Fruit fly (Drosophila melanogaster) whole organism, embryonic: ENCODE results near the gene CG13898.

Experiments
- Adf1 ChIP-seq: fragments of 200-800 bp; sonication (Bioruptor generic); IDR thresholded peaks from 2 replicates; pipeline ENCODE4 v1.3.6; 2022; ENCODE audit warnings: missing biosample characterization, missing genetic modification characterization
- B-H1 ChIP-seq: fragments of 200-800 bp; sonication (Bioruptor generic); IDR thresholded peaks from 3 replicates; pipeline ENCODE4 v1.3.6; 2022; ENCODE audit warnings: missing biosample characterization, missing genetic modification characterization
- Bteb2 ChIP-seq: fragments of 200-800 bp; sonication (Bioruptor generic); optimal IDR thresholded peaks from 2 replicates; lab custom pipeline; 2016; ENCODE audit warnings: missing biosample characterization, missing genetic modification characterization
- CG10366 ChIP-seq: fragments of 200-800 bp; sonication (Bioruptor generic); IDR thresholded peaks from 2 replicates; pipeline ENCODE4 v1.3.6; 2022; ENCODE audit warnings: missing biosample characterization, missing genetic modification characterization
- CG10959 ChIP-seq: fragments of 200-800 bp; sonication (Bioruptor generic); IDR thresholded peaks from 2 replicates; pipeline ENCODE4 v1.3.6; 2022; ENCODE audit warnings: missing biosample characterization, missing genetic modification characterization
- CG11085 ChIP-seq: fragments of 200-800 bp; sonication (Bioruptor generic); IDR thresholded peaks from 2 replicates; pipeline ENCODE4 v1.3.6; 2022; ENCODE audit warnings: missing biosample characterization, missing genetic modification characterization
- CG12071 ChIP-seq: fragments of 200-800 bp; sonication (Bioruptor generic); optimal IDR thresholded peaks from 3 replicates; lab custom pipeline; 2018; ENCODE audit warnings: missing biosample characterization, mild to moderate bottlenecking, missing genetic modification characterization
- CG12155 ChIP-seq: fragments of 200-800 bp; sonication (Bioruptor generic); optimal IDR thresholded peaks from 3 replicates; lab custom pipeline; 2016; ENCODE audit warnings: missing biosample characterization, missing genetic modification characterization
- CG13775 ChIP-seq: fragments of 200-800 bp; sonication (Bioruptor generic); optimal IDR thresholded peaks from 3 replicates; lab custom pipeline; 2017; ENCODE audit warnings: missing biosample characterization, mild to moderate bottlenecking, missing genetic modification characterization
- CG14860 ChIP-seq: fragments of 200-800 bp; sonication (Bioruptor generic); IDR thresholded peaks from 3 replicates; pipeline ENCODE4 v1.3.6; 2022; ENCODE audit warnings: missing biosample characterization, missing genetic modification characterization; ENCODE audit not compliant: partially characterized antibody
- CG16863 ChIP-seq: fragments of 200-800 bp; sonication (Bioruptor generic); optimal IDR thresholded peaks from 3 replicates; lab custom pipeline; 2016; ENCODE audit warnings: missing biosample characterization, missing genetic modification characterization
- CG17802 ChIP-seq: fragments of 200-800 bp; sonication (Bioruptor generic); optimal IDR thresholded peaks from 2 replicates; lab custom pipeline; 2018; ENCODE audit warnings: missing biosample characterization, mild to moderate bottlenecking, missing genetic modification characterization, moderate library complexity
- CG17912 ChIP-seq: fragments of 200-800 bp; sonication (Bioruptor generic); optimal IDR thresholded peaks from 2 replicates; lab custom pipeline; 2018; ENCODE audit warnings: missing biosample characterization, mild to moderate bottlenecking, missing genetic modification characterization
- CG18262 ChIP-seq: fragments of 200-800 bp; optimal IDR thresholded peaks from 3 replicates; lab custom pipeline; 2019; ENCODE audit warnings: missing biosample characterization, mild to moderate bottlenecking, missing genetic modification characterization, moderate library complexity
- CG18476 ChIP-seq: fragments of 200-800 bp; sonication (Bioruptor generic); optimal IDR thresholded peaks from 2 replicates; lab custom pipeline; 2016; ENCODE audit warnings: missing biosample characterization, mild to moderate bottlenecking, missing genetic modification characterization
- CG2199 ChIP-seq: fragments of 200-800 bp; sonication (Bioruptor generic); IDR thresholded peaks from 3 replicates; pipeline ENCODE4 v1.3.6; 2022; ENCODE audit warnings: missing biosample characterization, missing genetic modification characterization
- CG2875 ChIP-seq: fragments of 200-800 bp; sonication (Bioruptor generic); optimal IDR thresholded peaks from 2 replicates; lab custom pipeline; 2017; ENCODE audit warnings: missing biosample characterization, mild to moderate bottlenecking, missing genetic modification characterization, missing genetic modification reagents
- CG31388 ChIP-seq: fragments of 200-800 bp; sonication (Bioruptor generic); optimal IDR thresholded peaks from 2 replicates; lab custom pipeline; 2016; ENCODE audit warnings: missing biosample characterization, missing genetic modification characterization
- CG34376 ChIP-seq: fragments of 200-800 bp; sonication (Bioruptor generic); optimal IDR thresholded peaks from 2 replicates; lab custom pipeline; 2018; ENCODE audit warnings: missing biosample characterization, mild to moderate bottlenecking, missing genetic modification characterization
- CG3847 ChIP-seq: fragments of 200-800 bp; sonication (Bioruptor generic); IDR thresholded peaks from 2 replicates; pipeline ENCODE4 v1.3.6; 2022; ENCODE audit warnings: missing biosample characterization, missing genetic modification characterization
- CG4404 ChIP-seq: fragments of 200-800 bp; sonication (Bioruptor generic); IDR thresholded peaks from 2 replicates; pipeline ENCODE4 v1.3.6; 2022; ENCODE audit warnings: missing biosample characterization, missing genetic modification characterization
- CG5180 ChIP-seq: fragments of 200-800 bp; sonication (Bioruptor generic); optimal IDR thresholded peaks from 3 replicates; lab custom pipeline; 2017; ENCODE audit warnings: missing biosample characterization, missing genetic modification characterization, mild to moderate bottlenecking, moderate library complexity, missing genetic modification reagents
- CG8924 ChIP-seq: fragments of 200-800 bp; optimal IDR thresholded peaks from 3 replicates; lab custom pipeline; 2019; ENCODE audit warnings: missing biosample characterization, mild to moderate bottlenecking, missing genetic modification characterization, moderate library complexity
- CG8944 ChIP-seq: fragments of 200-800 bp; sonication (Bioruptor generic); optimal IDR thresholded peaks from 3 replicates; lab custom pipeline; 2016; ENCODE audit warnings: missing biosample characterization, missing genetic modification characterization
- CG9797 ChIP-seq: fragments of 200-800 bp; sonication (Bioruptor generic); optimal IDR thresholded peaks from 3 replicates; lab custom pipeline; 2018; ENCODE audit warnings: missing biosample characterization, mild to moderate bottlenecking, missing genetic modification characterization
- CHES-1-like ChIP-seq: fragments of 200-800 bp; sonication (Bioruptor generic); optimal IDR thresholded peaks from 2 replicates; lab custom pipeline; 2016; ENCODE audit warnings: missing biosample characterization, missing genetic modification characterization
- Dad ChIP-seq: fragments of 200-800 bp; sonication (Bioruptor generic); optimal IDR thresholded peaks from 3 replicates; lab custom pipeline; 2016; ENCODE audit warnings: missing biosample characterization, missing genetic modification characterization
- Dek ChIP-seq: fragments of 200-800 bp; sonication (Bioruptor generic); optimal IDR thresholded peaks from 3 replicates; lab custom pipeline; 2019; ENCODE audit warnings: missing biosample characterization, mild to moderate bottlenecking, missing genetic modification characterization, moderate library complexity
- Dp ChIP-seq: fragments of 200-800 bp; sonication (Bioruptor generic); optimal IDR thresholded peaks from 2 replicates; lab custom pipeline; 2018; ENCODE audit warnings: missing biosample characterization, mild to moderate bottlenecking, missing genetic modification characterization, moderate library complexity
- Dref ChIP-seq: fragments of 200-800 bp; sonication (Bioruptor generic); IDR thresholded peaks from 2 replicates; pipeline ENCODE4 v1.3.6; 2022; ENCODE audit warnings: missing biosample characterization, missing genetic modification characterization
- Elba2 ChIP-seq: fragments of 200-800 bp; sonication (Bioruptor generic); optimal IDR thresholded peaks from 3 replicates; lab custom pipeline; 2016; ENCODE audit warnings: missing biosample characterization, missing genetic modification characterization
- H15 ChIP-seq: fragments of 200-800 bp; sonication (Bioruptor generic); IDR thresholded peaks from 3 replicates; pipeline ENCODE4 v1.3.6; 2022; ENCODE audit warnings: missing biosample characterization, missing genetic modification characterization
- Hr39 ChIP-seq: fragments of >200 bp; optimal IDR thresholded peaks from 2 replicates; lab custom pipeline; 2017
- NFAT ChIP-seq: fragments of 200-800 bp; sonication (Bioruptor generic); IDR thresholded peaks from 2 replicates; pipeline ENCODE4 v1.3.6; 2022; ENCODE audit warnings: missing biosample characterization, missing genetic modification characterization
- NK7.1 ChIP-seq: fragments of 200-800 bp; sonication (Bioruptor generic); optimal IDR thresholded peaks from 3 replicates; lab custom pipeline; 2016; ENCODE audit warnings: missing biosample characterization, missing genetic modification characterization
- Rfx ChIP-seq: fragments of 200-800 bp; sonication (Bioruptor generic); IDR thresholded peaks from 2 replicates; pipeline ENCODE4 v1.3.6; 2022; ENCODE audit warnings: missing biosample characterization, missing genetic modification characterization
- amos ChIP-seq: fragments of 200-800 bp; sonication (Bioruptor generic); IDR thresholded peaks from 2 replicates; pipeline ENCODE4 v1.3.6; 2022; ENCODE audit warnings: missing biosample characterization, missing genetic modification characterization; ENCODE audit not compliant: partially characterized antibody
- bab2 ChIP-seq: fragments of 200-800 bp; sonication (Bioruptor generic); optimal IDR thresholded peaks from 2 replicates; lab custom pipeline; 2016; ENCODE audit warnings: missing biosample characterization, missing genetic modification characterization
- chif ChIP-seq, 2 experiments: fragments of 200-800 bp; sonication (Bioruptor generic); optimal IDR thresholded peaks; 3 replicates each; lab custom pipeline; 2016; ENCODE audit warnings: missing biosample characterization in 2 of 2, missing genetic modification characterization in 2 of 2
- da ChIP-seq: fragments of 200-800 bp; sonication (Bioruptor generic); optimal IDR thresholded peaks from 2 replicates; lab custom pipeline; 2016; ENCODE audit warnings: missing biosample characterization, missing genetic modification characterization
- dati ChIP-seq: fragments of 200-800 bp; sonication (Bioruptor generic); IDR thresholded peaks from 2 replicates; pipeline ENCODE4 v1.3.6; 2022; ENCODE audit warnings: missing biosample characterization, missing genetic modification characterization
- emc ChIP-seq: fragments of 200-800 bp; sonication (Bioruptor generic); optimal IDR thresholded peaks from 2 replicates; lab custom pipeline; 2016; ENCODE audit warnings: missing biosample characterization, missing genetic modification characterization
- exex ChIP-seq: fragments of 200-800 bp; sonication (Bioruptor generic); optimal IDR thresholded peaks from 4 replicates; lab custom pipeline; 2018; ENCODE audit warnings: missing biosample characterization, mild to moderate bottlenecking, missing genetic modification characterization, moderate library complexity
- eyg ChIP-seq: fragments of 200-800 bp; sonication (Bioruptor generic); optimal IDR thresholded peaks from 3 replicates; lab custom pipeline; 2016; ENCODE audit warnings: missing biosample characterization, missing genetic modification characterization
- pum ChIP-seq: fragments of 200-800 bp; sonication (Bioruptor generic); optimal IDR thresholded peaks from 2 replicates; lab custom pipeline; 2016; ENCODE audit warnings: missing biosample characterization, missing genetic modification characterization
- repo ChIP-seq: fragments of 200-800 bp; sonication (Bioruptor generic); optimal IDR thresholded peaks from 2 replicates; lab custom pipeline; 2016; ENCODE audit warnings: missing biosample characterization, missing genetic modification characterization
- scrt ChIP-seq: fragments of 200-800 bp; sonication (Bioruptor generic); optimal IDR thresholded peaks from 2 replicates; lab custom pipeline; 2018; ENCODE audit warnings: missing biosample characterization, mild to moderate bottlenecking, missing genetic modification characterization, moderate library complexity
- sens-2 ChIP-seq: fragments of 200-800 bp; sonication (Bioruptor generic); IDR thresholded peaks from 2 replicates; pipeline ENCODE4 v1.3.6; 2022; ENCODE audit warnings: missing biosample characterization, missing genetic modification characterization
- sisA ChIP-seq: fragments of 200-800 bp; sonication (Bioruptor generic); IDR thresholded peaks from 2 replicates; pipeline ENCODE4 v1.3.6; 2022; ENCODE audit warnings: missing biosample characterization, missing genetic modification characterization
- sr ChIP-seq: fragments of 200-800 bp; sonication (Bioruptor generic); IDR thresholded peaks from 3 replicates; pipeline ENCODE4 v1.3.6; 2022; ENCODE audit warnings: missing biosample characterization, missing genetic modification characterization
- usp ChIP-seq: fragments of >200 bp; optimal IDR thresholded peaks from 2 replicates; lab custom pipeline; 2017; ENCODE audit warnings: missing biosample characterization, missing genetic modification characterization
- vvl ChIP-seq: fragments of 200-800 bp; sonication (Bioruptor generic); IDR thresholded peaks from 2 replicates; pipeline ENCODE4 v1.3.6; 2022; ENCODE audit warnings: missing biosample characterization, missing genetic modification characterization

The CG13898 gene

DNA sequence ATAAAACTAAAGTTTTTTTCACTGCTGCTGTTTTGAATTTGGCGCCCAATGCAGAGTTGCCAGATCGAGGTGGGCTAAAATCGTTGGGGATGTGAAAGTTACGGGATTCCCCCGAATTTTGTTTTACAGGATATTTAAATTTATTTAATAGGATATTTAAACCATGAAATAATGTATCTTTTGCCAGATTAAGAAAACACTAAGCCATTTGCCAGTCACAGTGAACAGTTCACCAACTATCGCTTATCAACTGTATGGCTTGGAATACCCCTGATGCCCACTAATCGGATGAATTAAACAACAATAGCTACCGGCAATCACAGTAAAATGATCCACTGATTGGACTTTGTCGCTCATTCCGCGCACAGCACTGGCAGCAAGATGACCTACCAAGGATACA, 47.2 kb upstream of the CG13898 start, which contains the start of gene Dci (continued):
- peak; percentile 49; the same call in 2 of the 3 replicates for TF ChIP-seq B-H1 (GFP tag; lab: Robert Waterston, UW)
- TF ChIP-seq CG5180 (GFP tag; lab: Kevin White, UChicago), result no peak
- TF ChIP-seq pum (GFP tag; lab: Kevin White, UChicago), result peak; percentile 57
- TF ChIP-seq NK7.1 (GFP tag; lab: Kevin White, UChicago), result no peak
- TF ChIP-seq CG31388 (GFP tag; lab: Kevin White, UChicago), result no peak
- peak; percentile 74; the same call in 2 of the 3 replicates for TF ChIP-seq CG14860 (GFP tag; lab: Robert Waterston, UW)
- TF ChIP-seq CG10959 (GFP tag; lab: Robert Waterston, UW), result peak; percentile 47; the same call in 1 of the 2 replicates
- peak; percentile 14 for TF ChIP-seq CG9797 (GFP tag; lab: Kevin White, UChicago)
- no peak for TF ChIP-seq emc (GFP tag; lab: Kevin White, UChicago)
- TF ChIP-seq CG2875 (GFP tag; lab: Kevin White, UChicago), result peak; percentile 16
- peak; percentile 71 for TF ChIP-seq CHES-1-like (GFP tag; lab: Kevin White, UChicago)
- peak; percentile 87 for TF ChIP-seq Rfx (GFP tag; lab: Robert Waterston, UW)
- peak; percentile 68 for TF ChIP-seq NFAT (GFP tag; lab: Robert Waterston, UW)
- TF ChIP-seq CG18476 (GFP tag; lab: Kevin White, UChicago), result no peak
- TF ChIP-seq repo (GFP tag; lab: Kevin White, UChicago), result peak; percentile 50
- peak; percentile 88 for TF ChIP-seq CG3847
- no peak for TF ChIP-seq CG4404 (GFP tag; lab: Robert Waterston, UW)
- TF ChIP-seq Hr39 (lab: Kevin White, UChicago), result no peak
- TF ChIP-seq Dad (GFP tag; lab: Kevin White, UChicago), result peak; percentile 77
- no peak for TF ChIP-seq scrt (GFP tag; lab: Kevin White, UChicago)
- TF ChIP-seq amos, result peak; percentile 79
- TF ChIP-seq sr (GFP tag; lab: Robert Waterston, UW), result no peak
- peak; percentile 60 for TF ChIP-seq Adf1 (GFP tag; lab: Robert Waterston, UW)
- no peak for TF ChIP-seq usp (GFP tag; lab: Kevin White, UChicago)
- no peak for TF ChIP-seq exex (tag; lab: Kevin White, UChicago)
- TF ChIP-seq Bteb2 (GFP tag; lab: Kevin White, UChicago), result peak; percentile 59
- TF ChIP-seq CG18262 (tag; lab: Kevin White, UChicago), result no peak
- TF ChIP-seq Dref (GFP tag; lab: Robert Waterston, UW), result peak; percentile 47
- TF ChIP-seq sens-2 (GFP tag; lab: Robert Waterston, UW), result 0 out of 2 replicates have a peak, but pooled peaks have one; percentile 21
- TF ChIP-seq CG13775, result peak; percentile 79
- peak; percentile 82 for TF ChIP-seq vvl (GFP tag; lab: Robert Waterston, UW)
- TF ChIP-seq CG34376 (GFP tag; lab: Kevin White, UChicago), result no peak
- no peak for TF ChIP-seq CG17912 (GFP tag; lab: Kevin White, UChicago)
- peak; percentile 54 for TF ChIP-seq CG8944
- TF ChIP-seq Dp, result peak; percentile 87
- no peak for TF ChIP-seq dati (GFP tag; lab: Robert Waterston, UW)
- TF ChIP-seq CG16863, result peak; percentile 46
- TF ChIP-seq Elba2, result peak; percentile 26
- peak; percentile 72 for TF ChIP-seq CG12155 (GFP tag; lab: Kevin White, UChicago)
- TF ChIP-seq Dek, result peak; percentile 16
- TF ChIP-seq chif (GFP tag; optimal IDR thresholded peaks at IDR 0.05; lab: Kevin White, UChicago), result peak; percentile 72 to 73
- 0 out of 3 replicates have a peak, but pooled peaks have one; percentile 73 for TF ChIP-seq CG2199 (GFP tag; lab: Robert Waterston, UW)
- TF ChIP-seq CG12071 (GFP tag; lab: Kevin White, UChicago), result no peak
- TF ChIP-seq H15 (GFP tag; lab: Robert Waterston, UW), result peak; percentile 52; the same call in 1 of the 3 replicates
- peak; percentile 68 for TF ChIP-seq CG11085 (GFP tag; lab: Robert Waterston, UW)
- TF ChIP-seq CG17802 (tag; lab: Kevin White, UChicago), result no peak
- no peak for TF ChIP-seq eyg (GFP tag; lab: Kevin White, UChicago)
- peak; percentile 20 for TF ChIP-seq da (GFP tag; lab: Kevin White, UChicago)
- TF ChIP-seq bab2 (GFP tag; lab: Kevin White, UChicago), result peak; percentile 78
- TF ChIP-seq sisA (GFP tag; lab: Robert Waterston, UW), result peak; percentile 91
- peak; percentile 82 for TF ChIP-seq CG10366
- peak; percentile 58 for TF ChIP-seq CG8924
